In the genomic region with DNA sequence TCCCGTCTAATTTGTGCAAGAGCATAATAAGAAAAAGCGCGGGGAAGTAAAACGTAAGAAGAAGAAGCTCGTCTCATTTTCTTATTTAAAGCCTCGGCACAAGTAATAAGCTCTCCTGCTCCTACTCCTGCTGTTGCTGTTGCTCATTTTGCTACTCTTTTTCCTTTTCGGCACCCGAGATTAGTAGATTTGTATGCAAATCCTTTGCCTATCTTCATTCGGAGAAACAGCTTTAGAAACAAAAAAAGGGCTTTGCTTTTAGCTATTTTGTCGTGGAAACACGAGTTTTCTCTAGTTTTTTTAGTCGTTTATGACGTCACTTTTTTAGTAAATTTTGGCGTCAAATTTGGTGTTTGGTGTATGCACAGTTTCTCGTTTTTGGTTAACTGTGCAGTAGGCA, we compare ENCODE assay signal across 3 worm cellular contexts.
TF ChIP-seq lines count a peak whose summit lies in the region.

No protein-coding gene starts in this region.

TF ChIP-seq in whole organism, L1 larva, 84 proteins besides CTCF, POLR2A, EP300 and RAD21:
- TF ChIP-seq dsc-1 (tag; optimal IDR thresholded peaks at IDR 0.05; lab: Kevin White, UChicago): peak; percentile 79
- TF ChIP-seq pax-3 (tag; optimal IDR thresholded peaks at IDR 0.05; lab: Kevin White, UChicago): peak; percentile 57
- TF ChIP-seq nhr-47 (tag; optimal IDR thresholded peaks at IDR 0.05; lab: Kevin White, UChicago): peak; percentile 23
- peak; percentile 10 for TF ChIP-seq unc-86 (tag; optimal IDR thresholded peaks at IDR 0.05; lab: Kevin White, UChicago)
- TF ChIP-seq lin-14 (GFP tag; optimal IDR thresholded peaks at IDR 0.05; lab: Kevin White, UChicago): peak; percentile 10
- no peak for TF ChIP-seq aly-2 (tag; optimal IDR thresholded peaks at IDR 0.05; lab: Kevin White, UChicago)
- no peak for TF ChIP-seq nhr-12 (tag; optimal IDR thresholded peaks at IDR 0.05; lab: Kevin White, UChicago)
- TF ChIP-seq fkh-8 (tag; optimal IDR thresholded peaks at IDR 0.05; lab: Kevin White, UChicago): peak; percentile 32

TF ChIP-seq in whole organism, L4 larva, 104 proteins besides CTCF, POLR2A, EP300 and RAD21:
- TF ChIP-seq nhr-10 (tag; optimal IDR thresholded peaks at IDR 0.05; lab: Kevin White, UChicago) (no peak), ceh-20 (GFP tag; IDR thresholded peaks at IDR 0.05; lab: Robert Waterston, UW) (no peak), aha-1 (tag; lab: Kevin White, UChicago) (peak; percentile 22)
TF ChIP-seq in whole organism, L4 larva: peak in this region for 1.

TF ChIP-seq in whole organism, mixed stage, embryonic, 35 proteins besides CTCF, POLR2A, EP300 and RAD21:
- TF ChIP-seq zip-8 (tag; optimal IDR thresholded peaks at IDR 0.05; lab: Kevin White, UChicago) (peak; percentile 31), pha-4 (tag; optimal IDR thresholded peaks at IDR 0.05; lab: Kevin White, UChicago) (no peak)
